Worm (Caenorhabditis elegans): ENCODE data around the gene srv-2.

- TF ChIP-seq him-1 (tag; optimal IDR thresholded peaks at IDR 0.05) (no peak), dao-5 (tag; optimal IDR thresholded peaks at IDR 0.05) (no peak)
These were observed 42.4 kb downstream of the srv-2 start for ce11 chrII:10559671-10560184.

All from whole organism, L4/young adult.